Worm (Caenorhabditis elegans) whole organism, young adult: Measurements from ENCODE around the gene act-3.

ENCODE experiments used
- ama-1 ChIP-seq, 3 experiments: fragments of 150-350 bp in 1 of 3; sonication (generic microtip) in 2 of 3; optimal IDR thresholded peaks; 2 replicates each; lab custom pipeline; 2014 to 2018; ENCODE audit warnings: missing biosample characterization in 2 of 3, missing genetic modification characterization in 2 of 3, missing genetic modification reagents in 2 of 3
- aptf-2 ChIP-seq: fragments of 200-800 bp; sonication (Bioruptor generic); conservative IDR thresholded peaks from 2 replicates; pipeline ENCODE4 v1.3.6; 2022; ENCODE audit warnings: missing genetic modification reagents, missing genetic modification characterization, missing compliant biosample characterization
- attf-6 ChIP-seq: fragments of 200-800 bp; sonication (Bioruptor generic); IDR thresholded peaks from 2 replicates; pipeline ENCODE4 v1.3.6; 2022; ENCODE audit warnings: missing genetic modification reagents, missing genetic modification characterization, missing compliant biosample characterization
- mxl-1 ChIP-seq: sonication (generic microtip); optimal IDR thresholded peaks from 2 replicates; lab custom pipeline; 2016; ENCODE audit warnings: missing genetic modification characterization, missing compliant biosample characterization
- ztf-22 ChIP-seq: fragments of 200-800 bp; sonication (Bioruptor generic); optimal IDR thresholded peaks from 2 replicates; lab custom pipeline; 2018; ENCODE audit warnings: mild to moderate bottlenecking, missing genetic modification characterization, moderate library complexity, missing compliant biosample characterization

DNA sequence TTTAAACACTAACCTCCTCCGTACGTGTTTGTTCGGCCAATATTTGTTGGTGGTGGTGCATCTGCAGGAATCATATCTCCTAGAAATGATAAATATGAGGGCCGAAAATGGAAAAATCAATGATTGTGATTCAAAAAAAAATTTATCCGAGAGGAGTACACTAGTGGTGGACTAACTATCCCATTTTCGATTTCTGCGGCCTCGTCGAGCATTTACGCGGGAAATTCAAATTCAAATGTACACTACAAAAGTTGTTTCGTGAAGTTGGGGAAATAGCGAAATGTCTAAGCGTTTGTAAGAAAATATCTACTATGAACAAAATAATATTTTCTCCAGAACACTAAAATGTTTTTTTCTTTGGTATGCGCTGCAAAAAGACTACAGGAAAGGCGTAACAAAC lies 45.0 kb downstream of the act-3 start:
- TF ChIP-seq attf-6 (GFP tag; lab: Robert Waterston, UW) (no peak), ama-1 (optimal IDR thresholded peaks at IDR 0.05; lab: Kevin White, UChicago) (no peak), ama-1 (GFP tag; optimal IDR thresholded peaks at IDR 0.05; lab: Kevin White, UChicago) (no peak), ztf-22 (GFP tag; lab: Kevin White, UChicago) (no peak), aptf-2 (GFP tag; lab: Robert Waterston, UW) (no peak), mxl-1 (tag; lab: Kevin White, UChicago) (no peak)
